Worm (Caenorhabditis elegans) whole organism, L1 larva: ENCODE measurements around the gene skr-19.

Source experiments
- alr-1 ChIP-seq: fragments of 200-800 bp; sonication (Bioruptor generic); optimal IDR thresholded peaks from 2 replicates; lab custom pipeline; 2018; ENCODE audit warnings: borderline replicate concordance, mild to moderate bottlenecking, missing genetic modification characterization, missing compliant biosample characterization
- egl-27 ChIP-seq, 2 experiments: fragments of 150-350 bp in 1 of 2; sonication (generic microtip); optimal IDR thresholded peaks; 3 replicates each; lab custom pipeline; 2017 to 2018; ENCODE audit warnings: missing biosample characterization in 2 of 2, missing genetic modification characterization in 2 of 2, missing genetic modification reagents in 2 of 2
- elt-3 ChIP-seq, 6 experiments: fragments of 150-350 bp in 1 of 6; sonication (generic microtip); optimal IDR thresholded peaks; 2 replicates each; lab custom pipeline; 2017 to 2018; ENCODE audit warnings: missing biosample characterization in 6 of 6, missing genetic modification characterization in 6 of 6, inconsistent platforms in 1 of 6
- fkh-4 ChIP-seq: sonication (generic microtip); optimal IDR thresholded peaks from 2 replicates; lab custom pipeline; 2016; ENCODE audit warnings: missing compliant biosample characterization, missing genetic modification characterization, borderline replicate concordance
- hpl-2 ChIP-seq: fragments of 150-350 bp; optimal IDR thresholded peaks from 2 replicates; lab custom pipeline; 2014; ENCODE audit warnings: missing biosample characterization, missing genetic modification reagents, missing genetic modification characterization
- lir-3 ChIP-seq: sonication (generic microtip); optimal IDR thresholded peaks from 2 replicates; lab custom pipeline; 2016; ENCODE audit warnings: mild to moderate bottlenecking, missing genetic modification characterization, moderate library complexity, missing compliant biosample characterization; ENCODE audit not compliant: poor library complexity
- nhr-237 ChIP-seq: fragments of 150-350 bp; optimal IDR thresholded peaks from 2 replicates; lab custom pipeline; 2014; ENCODE audit warnings: missing biosample characterization, missing genetic modification characterization
- nhr-28 ChIP-seq: fragments of 150-350 bp; optimal IDR thresholded peaks from 2 replicates; lab custom pipeline; 2014; ENCODE audit warnings: missing biosample characterization, missing genetic modification characterization
- pqm-1 ChIP-seq: sonication (generic microtip); optimal IDR thresholded peaks from 3 replicates; lab custom pipeline; 2017; ENCODE audit warnings: missing biosample characterization, missing genetic modification characterization
- unc-62 ChIP-seq: fragments of 150-350 bp; optimal IDR thresholded peaks from 2 replicates; lab custom pipeline; 2014; ENCODE audit warnings: missing biosample characterization, missing genetic modification reagents, missing genetic modification characterization
- unc-86 ChIP-seq: sonication (generic microtip); optimal IDR thresholded peaks from 2 replicates; lab custom pipeline; 2016; ENCODE audit warnings: missing genetic modification characterization, missing compliant biosample characterization
- vab-15 ChIP-seq: sonication (generic microtip); optimal IDR thresholded peaks from 2 replicates; lab custom pipeline; 2017; ENCODE audit warnings: missing genotype, mild to moderate bottlenecking, missing genetic modification characterization, missing compliant biosample characterization
- zag-1 ChIP-seq: fragments of 150-350 bp; optimal IDR thresholded peaks from 2 replicates; lab custom pipeline; 2014; ENCODE audit warnings: missing biosample characterization, missing genetic modification characterization

DNA sequence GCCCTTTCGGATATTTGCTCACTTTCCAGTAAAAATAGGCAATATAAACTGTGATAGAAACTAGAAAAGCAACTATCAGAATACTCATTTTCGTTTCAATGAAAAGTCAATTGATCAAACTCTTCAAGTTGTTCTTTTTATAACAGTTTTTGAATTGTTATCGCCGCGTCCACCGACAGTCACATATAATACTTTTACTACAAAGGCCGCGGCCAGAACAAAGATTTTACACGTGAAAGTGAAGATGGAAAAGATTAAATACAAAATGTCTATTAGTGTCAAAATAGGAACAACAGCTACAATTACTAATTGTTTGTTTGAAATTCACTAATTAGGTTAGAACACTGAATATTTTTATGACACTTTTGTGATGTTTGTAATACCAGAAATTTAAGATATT, 45.1 kb upstream of the skr-19 start, which contains the start of gene cyp-14A2:
- TF ChIP-seq nhr-28 (no peak), unc-62 (GFP tag; lab: Kevin White, UChicago) (no peak), egl-27 (tag; optimal IDR thresholded peaks at IDR 0.05; lab: Kevin White, UChicago) (no peak), nhr-237 (tag; lab: Kevin White, UChicago) (no peak), hpl-2 (GFP tag; lab: Kevin White, UChicago) (no peak), vab-15 (tag; lab: Kevin White, UChicago) (no peak), unc-86 (tag; lab: Kevin White, UChicago) (no peak), pqm-1 (tag; lab: Kevin White, UChicago) (no peak), zag-1 (tag; lab: Kevin White, UChicago) (no peak), elt-3 (tag; optimal IDR thresholded peaks at IDR 0.05; lab: Kevin White, UChicago) (no peak), alr-1 (tag; lab: Kevin White, UChicago) (no peak), fkh-4 (no peak), lir-3 (no peak)
